Worm (Caenorhabditis elegans) whole organism, L1 larva: ENCODE results near the gene W09G10.9.

Source experiments
- ces-1 ChIP-seq: fragments of 150-350 bp; optimal IDR thresholded peaks from 2 replicates; lab custom pipeline; 2014; ENCODE audit warnings: missing biosample characterization, missing genetic modification reagents, missing genetic modification characterization
- elt-2 ChIP-seq: sonication (generic microtip); optimal IDR thresholded peaks from 2 replicates; lab custom pipeline; 2016; ENCODE audit warnings: missing genetic modification characterization, mild to moderate bottlenecking, inconsistent platforms, missing compliant biosample characterization, missing genetic modification reagents
- irx-1 ChIP-seq: sonication (generic microtip); optimal IDR thresholded peaks from 2 replicates; lab custom pipeline; 2016; ENCODE audit warnings: missing genetic modification characterization, missing compliant biosample characterization
- skn-1 ChIP-seq: fragments of 150-350 bp; optimal IDR thresholded peaks from 2 replicates; lab custom pipeline; 2014; ENCODE audit warnings: missing biosample characterization, missing genetic modification characterization
- unc-62 ChIP-seq: fragments of 150-350 bp; optimal IDR thresholded peaks from 2 replicates; lab custom pipeline; 2014; ENCODE audit warnings: missing biosample characterization, missing genetic modification reagents, missing genetic modification characterization
- zag-1 ChIP-seq: fragments of 150-350 bp; optimal IDR thresholded peaks from 2 replicates; lab custom pipeline; 2014; ENCODE audit warnings: missing biosample characterization, missing genetic modification characterization

DNA sequence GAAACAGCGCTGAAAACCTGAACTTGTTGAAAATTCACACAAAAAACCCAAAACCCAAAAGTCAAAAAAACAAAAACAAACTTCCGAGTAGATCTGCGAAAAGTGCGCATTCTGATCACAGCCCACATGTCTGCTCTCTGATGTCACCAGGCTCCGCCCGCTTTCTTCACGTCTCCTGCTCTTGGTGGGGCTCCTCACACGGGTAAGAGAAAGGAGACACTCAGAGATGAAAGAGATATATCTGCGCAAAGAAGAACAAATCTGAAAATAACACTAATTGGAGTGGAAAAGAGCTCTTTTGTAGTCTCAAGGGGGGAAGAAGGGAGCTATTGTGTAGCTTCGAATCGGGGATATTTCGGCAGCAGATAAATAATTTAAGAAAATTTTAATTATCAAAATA lies 6.7 kb downstream of the W09G10.9 start, which contains the start of gene ncs-6:
- TF ChIP-seq unc-62 (no peak), elt-2 (tag; lab: Kevin White, UChicago) (no peak), skn-1 (tag; lab: Kevin White, UChicago) (no peak), ces-1 (GFP tag; lab: Kevin White, UChicago) (no peak), irx-1 (no peak), zag-1 (tag; lab: Kevin White, UChicago) (no peak)
